Fruit fly (Drosophila melanogaster): ENCODE results near the gene VhaPPA1-1.

VhaPPA1-1 gene

DNA sequence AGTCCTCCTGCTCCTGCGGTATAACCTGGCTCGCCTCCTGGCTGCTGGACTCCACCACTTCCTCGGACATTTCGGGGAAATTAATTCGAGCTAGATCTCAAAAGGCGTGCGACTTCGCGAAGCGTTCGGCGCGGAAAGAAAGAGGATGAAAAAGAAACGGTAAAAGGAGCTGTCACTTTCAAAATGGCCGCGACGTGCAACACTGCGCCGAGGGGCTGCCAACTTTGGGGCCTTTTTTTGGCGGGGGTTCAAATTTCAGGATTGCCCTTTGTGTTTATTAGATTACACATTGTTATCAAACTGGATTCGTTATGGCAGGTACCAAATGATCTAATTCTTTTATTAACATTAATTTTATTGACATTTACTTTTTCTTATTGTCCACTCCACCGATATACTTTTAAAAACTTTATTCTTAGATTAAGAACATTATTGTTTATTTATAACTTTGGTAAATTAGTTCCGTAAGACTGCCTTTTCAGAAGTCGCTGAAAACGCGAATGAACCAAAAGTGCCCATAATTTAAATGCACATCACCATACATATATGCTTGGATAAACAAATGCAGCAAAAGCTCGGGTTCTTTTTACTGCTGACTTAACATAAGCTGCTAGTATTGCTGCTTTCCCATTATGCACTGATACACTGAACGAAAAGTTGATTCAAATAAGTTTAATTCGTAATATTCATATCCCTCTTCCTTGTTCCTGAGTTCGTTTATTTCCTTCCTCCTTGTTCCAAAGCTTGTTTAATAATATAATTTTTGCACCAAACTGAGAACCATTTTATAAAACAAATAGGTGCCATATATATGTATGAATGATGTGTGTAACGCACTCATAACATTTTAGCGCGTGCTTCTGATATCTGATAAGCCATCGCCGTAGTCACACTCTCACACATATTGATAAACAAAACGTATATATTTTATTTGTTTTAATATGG, 2.2 kb downstream of the VhaPPA1-1 start, which contains the start of gene RpS5b (continued):
- TF ChIP-seq tup (GFP tag; optimal IDR thresholded peaks at IDR 0.05) = no peak
- TF ChIP-seq CG6765 (GFP tag; optimal IDR thresholded peaks at IDR 0.05) = no peak
- TF ChIP-seq pum (GFP tag; optimal IDR thresholded peaks at IDR 0.05) = no peak
- no peak for TF ChIP-seq HmgD (GFP tag; optimal IDR thresholded peaks at IDR 0.05)
- no peak for TF ChIP-seq Lpt (GFP tag; optimal IDR thresholded peaks at IDR 0.05)
- no peak for TF ChIP-seq CG10431 (GFP tag; optimal IDR thresholded peaks at IDR 0.05)
- TF ChIP-seq sqz (GFP tag; optimal IDR thresholded peaks at IDR 0.05) = no peak
- no peak for TF ChIP-seq kay (GFP tag; optimal IDR thresholded peaks at IDR 0.05)
- no peak for TF ChIP-seq CG14014 (GFP tag; IDR thresholded peaks at IDR 0.05)
- TF ChIP-seq Dp (GFP tag; optimal IDR thresholded peaks at IDR 0.05) = peak; percentile 84
- TF ChIP-seq CG31441 (GFP tag; IDR thresholded peaks at IDR 0.05) = no peak
- TF ChIP-seq CG14667 (GFP tag; IDR thresholded peaks at IDR 0.05) = no peak
- no peak for TF ChIP-seq unpg (GFP tag; optimal IDR thresholded peaks at IDR 0.05)
- TF ChIP-seq BtbVII (GFP tag; optimal IDR thresholded peaks at IDR 0.05) = no peak
- no peak for TF ChIP-seq Six4 (GFP tag; optimal IDR thresholded peaks at IDR 0.05)
- TF ChIP-seq gce (GFP tag; IDR thresholded peaks at IDR 0.05) = no peak
- TF ChIP-seq Gsc (GFP tag; IDR thresholded peaks at IDR 0.05) = no peak
- no peak for TF ChIP-seq CG31224 (GFP tag; IDR thresholded peaks at IDR 0.05)
- no peak for TF ChIP-seq CG11695 (GFP tag; IDR thresholded peaks at IDR 0.05)
- TF ChIP-seq gem (tag; optimal IDR thresholded peaks at IDR 0.05) = no peak
- no peak for TF ChIP-seq unc-4 (GFP tag; IDR thresholded peaks at IDR 0.05; ENCODE audit: partially characterized antibody)
- no peak for TF ChIP-seq CG17186 (GFP tag; optimal IDR thresholded peaks at IDR 0.05)
- TF ChIP-seq CG3726 (GFP tag; IDR thresholded peaks at IDR 0.05) = no peak
- no peak for TF ChIP-seq z (GFP tag; IDR thresholded peaks at IDR 0.05)
- TF ChIP-seq CG10959 (GFP tag; IDR thresholded peaks at IDR 0.05) = no peak
- TF ChIP-seq zf30C (GFP tag; optimal IDR thresholded peaks at IDR 0.05) = no peak
- peak; percentile 34; the same call in 1 of the 2 replicates for TF ChIP-seq Rfx (GFP tag; IDR thresholded peaks at IDR 0.05)
- no peak for TF ChIP-seq tin (GFP tag; optimal IDR thresholded peaks at IDR 0.05)
- no peak for TF ChIP-seq CG1024 (GFP tag; IDR thresholded peaks at IDR 0.05)
- 0 out of 2 replicates have a peak, but pooled peaks have one; percentile 12 for TF ChIP-seq sob (GFP tag; IDR thresholded peaks at IDR 0.05)
- TF ChIP-seq D (optimal IDR thresholded peaks at IDR 0.05) = no peak
- TF ChIP-seq D (GFP tag; optimal IDR thresholded peaks at IDR 0.05) = no peak
- no peak for TF ChIP-seq al (GFP tag; IDR thresholded peaks at IDR 0.05)
- TF ChIP-seq pita (GFP tag; optimal IDR thresholded peaks at IDR 0.05) = no peak
- TF ChIP-seq NC2α (GFP tag; optimal IDR thresholded peaks at IDR 0.05) = no peak
- no peak for TF ChIP-seq Meics (GFP tag; optimal IDR thresholded peaks at IDR 0.05)
- TF ChIP-seq Pdp1 (GFP tag; optimal IDR thresholded peaks at IDR 0.05) = peak in 1 of 2 experiments; percentile 25
- no peak for TF ChIP-seq ase (GFP tag; IDR thresholded peaks at IDR 0.05)
- no peak for TF ChIP-seq Fer1 (GFP tag; optimal IDR thresholded peaks at IDR 0.05)
- no peak for TF ChIP-seq zen2 (GFP tag; IDR thresholded peaks at IDR 0.05; ENCODE audit: partially characterized antibody)
- TF ChIP-seq CG13123 (GFP tag; optimal IDR thresholded peaks at IDR 0.05) = no peak
- no peak for TF ChIP-seq hb (GFP tag; IDR thresholded peaks at IDR 0.05; ENCODE audit: partially characterized antibody)
- TF ChIP-seq Dref (GFP tag; IDR thresholded peaks at IDR 0.05) = 0 out of 2 replicates have a peak, but pooled peaks have one; percentile 27
- TF ChIP-seq CG17829 (tag; optimal IDR thresholded peaks at IDR 0.05) = no peak
- TF ChIP-seq Dek (tag; optimal IDR thresholded peaks at IDR 0.05) = no peak
- peak; percentile 32 for TF ChIP-seq cwo (GFP tag; optimal IDR thresholded peaks at IDR 0.05)
- TF ChIP-seq sens (GFP tag) = peak; percentile 65
- TF ChIP-seq ken (GFP tag; IDR thresholded peaks at IDR 0.05) = no peak
- no peak for TF ChIP-seq Lim3 (GFP tag; IDR thresholded peaks at IDR 0.05)

Data from whole organism, embryonic.